Fruit fly (Drosophila melanogaster) whole organism, embryonic: ENCODE measurements around the gene arm.

Experiments used
- Asciz ChIP-seq: fragments of 200-800 bp; sonication (Bioruptor generic); optimal IDR thresholded peaks from 2 replicates; lab custom pipeline; 2017; ENCODE audit warnings: missing biosample characterization, mild to moderate bottlenecking, missing genetic modification characterization, missing genetic modification reagents
- Atf3 ChIP-seq: fragments of 200-800 bp; sonication (Bioruptor generic); optimal IDR thresholded peaks from 3 replicates; lab custom pipeline; 2016; ENCODE audit warnings: missing biosample characterization, missing genetic modification characterization
- CG10274 ChIP-seq: fragments of 200-800 bp; sonication (Bioruptor generic); optimal IDR thresholded peaks from 3 replicates; lab custom pipeline; 2017; ENCODE audit warnings: missing biosample characterization, mild to moderate bottlenecking, missing genetic modification characterization
- CG10543 ChIP-seq: fragments of 200-800 bp; sonication (Bioruptor generic); optimal IDR thresholded peaks from 3 replicates; lab custom pipeline; 2017; ENCODE audit warnings: missing biosample characterization, mild to moderate bottlenecking, missing genetic modification characterization, moderate library complexity
- CG10565 ChIP-seq: fragments of 200-800 bp; sonication (Bioruptor generic); optimal IDR thresholded peaks from 3 replicates; lab custom pipeline; 2016; ENCODE audit warnings: missing biosample characterization, mild to moderate bottlenecking, missing genetic modification characterization
- CG11247 ChIP-seq: fragments of 200-800 bp; sonication (Bioruptor generic); IDR thresholded peaks from 2 replicates; pipeline ENCODE4 v1.3.6; 2022; ENCODE audit warnings: missing biosample characterization, missing genetic modification characterization
- CG11398 ChIP-seq: fragments of 200-800 bp; sonication (Bioruptor generic); optimal IDR thresholded peaks from 2 replicates; lab custom pipeline; 2016; ENCODE audit warnings: missing biosample characterization, missing genetic modification characterization
- CG12236 ChIP-seq: fragments of 200-800 bp; sonication (Bioruptor generic); optimal IDR thresholded peaks from 2 replicates; lab custom pipeline; 2016; ENCODE audit warnings: missing biosample characterization, missing genetic modification characterization
- CG15696 ChIP-seq: fragments of 200-800 bp; sonication (Bioruptor generic); optimal IDR thresholded peaks from 2 replicates; lab custom pipeline; 2019; ENCODE audit warnings: missing biosample characterization, mild to moderate bottlenecking, missing genetic modification characterization, moderate library complexity
- CG17361 ChIP-seq: fragments of 200-800 bp; sonication (Bioruptor generic); IDR thresholded peaks from 3 replicates; pipeline ENCODE4 v1.3.6; 2022; ENCODE audit warnings: missing biosample characterization, missing genetic modification characterization
- CG1792 ChIP-seq: fragments of 200-800 bp; sonication (Bioruptor generic); optimal IDR thresholded peaks from 2 replicates; lab custom pipeline; 2016; ENCODE audit warnings: missing biosample characterization, missing genetic modification characterization
- CG18619 ChIP-seq: fragments of 200-800 bp; sonication (Bioruptor generic); optimal IDR thresholded peaks from 3 replicates; lab custom pipeline; 2017; ENCODE audit warnings: missing biosample characterization, mild to moderate bottlenecking, missing genetic modification characterization
- CG18764 ChIP-seq: fragments of 200-800 bp; sonication (Bioruptor generic); optimal IDR thresholded peaks from 3 replicates; lab custom pipeline; 2016; ENCODE audit warnings: missing biosample characterization, missing genetic modification characterization
- CG2116 ChIP-seq: fragments of 200-800 bp; sonication (Bioruptor generic); optimal IDR thresholded peaks from 3 replicates; lab custom pipeline; 2018; ENCODE audit warnings: missing biosample characterization, mild to moderate bottlenecking, missing genetic modification characterization
- CG2202 ChIP-seq: fragments of 200-800 bp; sonication (Bioruptor generic); optimal IDR thresholded peaks from 2 replicates; lab custom pipeline; 2018; ENCODE audit warnings: missing biosample characterization, mild to moderate bottlenecking, missing genetic modification characterization
- CG2889 ChIP-seq: fragments of 200-800 bp; sonication (Bioruptor generic); IDR thresholded peaks from 3 replicates; pipeline ENCODE4 v1.3.6; 2022; ENCODE audit warnings: missing biosample characterization, missing genetic modification characterization
- CG30403 ChIP-seq: fragments of 200-800 bp; sonication (Bioruptor generic); optimal IDR thresholded peaks from 3 replicates; lab custom pipeline; 2016; ENCODE audit warnings: missing biosample characterization, missing genetic modification characterization
- CG4617 ChIP-seq: fragments of 200-800 bp; sonication (Bioruptor generic); optimal IDR thresholded peaks from 3 replicates; lab custom pipeline; 2016; ENCODE audit warnings: missing biosample characterization, missing genetic modification characterization, borderline replicate concordance
- CG7372 ChIP-seq: fragments of 200-800 bp; sonication (Bioruptor generic); IDR thresholded peaks from 2 replicates; pipeline ENCODE4 v1.3.6; 2022; ENCODE audit warnings: missing biosample characterization, missing genetic modification characterization
- CG7556 ChIP-seq: fragments of 200-800 bp; sonication (Bioruptor generic); optimal IDR thresholded peaks from 2 replicates; lab custom pipeline; 2017; ENCODE audit warnings: missing biosample characterization, mild to moderate bottlenecking, missing genetic modification characterization
- CG7987 ChIP-seq: fragments of 200-800 bp; sonication (Bioruptor generic); optimal IDR thresholded peaks from 2 replicates; lab custom pipeline; 2018; ENCODE audit warnings: missing biosample characterization, mild to moderate bottlenecking, missing genetic modification characterization, moderate library complexity
- CG8388 ChIP-seq: fragments of 200-800 bp; sonication (Bioruptor generic); optimal IDR thresholded peaks from 2 replicates; lab custom pipeline; 2019; ENCODE audit warnings: missing biosample characterization, mild to moderate bottlenecking, missing genetic modification characterization, moderate library complexity
- CG8765 ChIP-seq: fragments of 200-800 bp; sonication (Bioruptor generic); IDR thresholded peaks from 2 replicates; pipeline ENCODE4 v1.3.6; 2022; ENCODE audit warnings: missing biosample characterization, missing genetic modification characterization
- CG9876 ChIP-seq: fragments of 200-800 bp; sonication (Bioruptor generic); optimal IDR thresholded peaks from 2 replicates; lab custom pipeline; 2016; ENCODE audit warnings: missing biosample characterization, missing genetic modification characterization
- CTCF ChIP-seq: fragments of 200-800 bp; sonication (Bioruptor generic); optimal IDR thresholded peaks from 2 replicates; lab custom pipeline; 2017; ENCODE audit warnings: missing biosample characterization, mild to moderate bottlenecking, missing genetic modification characterization, moderate library complexity
- Fer1 ChIP-seq: fragments of 200-800 bp; sonication (Bioruptor generic); optimal IDR thresholded peaks from 2 replicates; lab custom pipeline; 2017; ENCODE audit warnings: missing biosample characterization, mild to moderate bottlenecking, missing genetic modification characterization
- Hr39 ChIP-seq: fragments of >200 bp; optimal IDR thresholded peaks from 2 replicates; lab custom pipeline; 2017
- MTF-1 ChIP-seq: fragments of 200-800 bp; sonication (Bioruptor generic); optimal IDR thresholded peaks from 2 replicates; lab custom pipeline; 2018; ENCODE audit warnings: missing biosample characterization, mild to moderate bottlenecking, missing genetic modification characterization, borderline replicate concordance
- Neu2 ChIP-seq: fragments of 200-800 bp; sonication (Bioruptor generic); optimal IDR thresholded peaks from 3 replicates; lab custom pipeline; 2016; ENCODE audit warnings: missing biosample characterization, missing genetic modification characterization, borderline replicate concordance
- Nf-YA ChIP-seq: fragments of 200-800 bp; sonication (Bioruptor generic); IDR thresholded peaks from 2 replicates; pipeline ENCODE4 v1.3.6; 2022; ENCODE audit warnings: missing biosample characterization, missing genetic modification characterization
- Sox102F ChIP-seq: fragments of 200-800 bp; sonication (Bioruptor generic); optimal IDR thresholded peaks from 2 replicates; lab custom pipeline; 2018; ENCODE audit warnings: missing biosample characterization, mild to moderate bottlenecking, missing genetic modification characterization, moderate library complexity
- Usf ChIP-seq: fragments of 200-800 bp; sonication (Bioruptor generic); optimal IDR thresholded peaks from 2 replicates; lab custom pipeline; 2017; ENCODE audit warnings: missing genotype, missing biosample characterization, missing genetic modification characterization
- ab ChIP-seq: fragments of 200-800 bp; sonication (Bioruptor generic); optimal IDR thresholded peaks from 2 replicates; lab custom pipeline; 2016; ENCODE audit warnings: missing biosample characterization, missing genetic modification characterization
- bab2 ChIP-seq: fragments of 200-800 bp; sonication (Bioruptor generic); optimal IDR thresholded peaks from 2 replicates; lab custom pipeline; 2016; ENCODE audit warnings: missing biosample characterization, missing genetic modification characterization
- cad ChIP-seq: fragments of >200 bp; optimal IDR thresholded peaks from 2 replicates; lab custom pipeline; 2017; ENCODE audit warnings: missing biosample characterization, missing genetic modification characterization
- cas ChIP-seq: fragments of 200-800 bp; sonication (Bioruptor generic); IDR thresholded peaks from 2 replicates; pipeline ENCODE4 v1.3.6; 2022; ENCODE audit warnings: missing biosample characterization, missing genetic modification characterization
- cato ChIP-seq: fragments of 200-800 bp; sonication (Bioruptor generic); optimal IDR thresholded peaks from 2 replicates; lab custom pipeline; 2016; ENCODE audit warnings: missing biosample characterization, missing genetic modification characterization, borderline replicate concordance
- chn ChIP-seq: fragments of 200-800 bp; sonication (Bioruptor generic); optimal IDR thresholded peaks from 2 replicates; lab custom pipeline; 2016; ENCODE audit warnings: missing biosample characterization, missing genetic modification characterization
- corto ChIP-seq: fragments of 200-800 bp; sonication (Bioruptor generic); optimal IDR thresholded peaks from 2 replicates; lab custom pipeline; 2016; ENCODE audit warnings: missing biosample characterization, mild to moderate bottlenecking, missing genetic modification characterization, moderate library complexity
- dm ChIP-seq: fragments of 200-800 bp; sonication (Bioruptor generic); optimal IDR thresholded peaks from 3 replicates; lab custom pipeline; 2016; ENCODE audit warnings: missing biosample characterization, missing genetic modification characterization
- dpn ChIP-seq, 2 experiments: fragments of 200-800 bp; sonication (Bioruptor generic); optimal IDR thresholded peaks; 3 replicates each; lab custom pipeline; 2016; ENCODE audit warnings: missing biosample characterization in 2 of 2, missing genetic modification characterization in 2 of 2
- fu2 ChIP-seq: fragments of 200-800 bp; sonication (Bioruptor generic); optimal IDR thresholded peaks from 2 replicates; lab custom pipeline; 2016; ENCODE audit warnings: missing biosample characterization, missing genetic modification characterization
- gce ChIP-seq: fragments of 200-800 bp; sonication (Bioruptor generic); IDR thresholded peaks from 3 replicates; pipeline ENCODE4 v1.3.6; 2022; ENCODE audit warnings: missing biosample characterization, missing genetic modification characterization
- gcm ChIP-seq: fragments of 200-800 bp; sonication (Bioruptor generic); optimal IDR thresholded peaks from 2 replicates; lab custom pipeline; 2019; ENCODE audit warnings: missing biosample characterization, mild to moderate bottlenecking, missing genetic modification characterization, moderate library complexity
- lilli ChIP-seq: fragments of 200-800 bp; sonication (Bioruptor generic); optimal IDR thresholded peaks from 3 replicates; lab custom pipeline; 2016; ENCODE audit warnings: missing biosample characterization, missing genetic modification characterization
- oc ChIP-seq: fragments of 200-800 bp; sonication (Bioruptor generic); optimal IDR thresholded peaks from 2 replicates; lab custom pipeline; 2018; ENCODE audit warnings: missing biosample characterization, mild to moderate bottlenecking, missing genetic modification characterization, moderate library complexity
- odd ChIP-seq: fragments of 200-800 bp; sonication (Bioruptor generic); optimal IDR thresholded peaks from 2 replicates; lab custom pipeline; 2017; ENCODE audit warnings: missing biosample characterization, mild to moderate bottlenecking, missing genetic modification characterization
- vfl ChIP-seq: fragments of 200-800 bp; sonication (Bioruptor generic); optimal IDR thresholded peaks from 2 replicates; lab custom pipeline; 2016; ENCODE audit warnings: missing biosample characterization, missing genetic modification characterization
- wdn ChIP-seq: fragments of 200-800 bp; sonication (Bioruptor generic); IDR thresholded peaks from 2 replicates; pipeline ENCODE4 v1.3.6; 2022; ENCODE audit warnings: missing biosample characterization, missing genetic modification characterization
- wor ChIP-seq: fragments of 200-800 bp; sonication (Bioruptor generic); IDR thresholded peaks from 2 replicates; pipeline ENCODE4 v1.3.6; 2022; ENCODE audit warnings: missing biosample characterization, missing genetic modification characterization

The arm gene

dm6 chrX:1943337-1944244 is 43.1 kb upstream of the arm start (continued):
- TF ChIP-seq dm (GFP tag; lab: Kevin White, UChicago) (peak; percentile 42), dpn (GFP tag; optimal IDR thresholded peaks at IDR 0.05; lab: Kevin White, UChicago) (peak; percentile 42 to 76), Nf-YA (GFP tag; lab: Robert Waterston, UW) (no peak), fu2 (GFP tag; lab: Kevin White, UChicago) (peak; percentile 40), ab (GFP tag; lab: Kevin White, UChicago) (peak; percentile 19), gcm (GFP tag; lab: Kevin White, UChicago) (peak; percentile 54), cas (GFP tag; lab: Robert Waterston, UW) (no peak), cato (GFP tag; lab: Kevin White, UChicago) (peak; percentile 21), CG10543 (GFP tag; lab: Kevin White, UChicago) (peak; percentile 52), Neu2 (GFP tag; lab: Kevin White, UChicago) (peak; percentile 13), CG4617 (GFP tag; lab: Kevin White, UChicago) (no peak), Atf3 (GFP tag; lab: Kevin White, UChicago) (peak; percentile 38), lilli (GFP tag; lab: Kevin White, UChicago) (peak; percentile 76), CG10274 (GFP tag; lab: Kevin White, UChicago) (peak; percentile 63), wdn (peak; percentile 43; the same call in 1 of the 2 replicates), CG12236 (GFP tag; lab: Kevin White, UChicago) (peak; percentile 56), CG18764 (GFP tag; lab: Kevin White, UChicago) (peak; percentile 9), CTCF (GFP tag; lab: Kevin White, UChicago) (peak; percentile 40), odd (GFP tag; lab: Kevin White, UChicago) (peak; percentile 20), Fer1 (GFP tag; lab: Kevin White, UChicago) (peak; percentile 62), cad (GFP tag; lab: Kevin White, UChicago) (no peak), CG7987 (no peak), wor (peak; percentile 59), CG11398 (peak; percentile 48), CG2889 (no peak), CG2202 (tag; lab: Kevin White, UChicago) (peak; percentile 59), CG30403 (GFP tag; lab: Kevin White, UChicago) (peak; percentile 75), CG8765 (GFP tag; lab: Robert Waterston, UW) (no peak), vfl (GFP tag; lab: Kevin White, UChicago) (no peak), bab2 (peak; percentile 67), CG7556 (peak; percentile 89), MTF-1 (GFP tag; lab: Kevin White, UChicago) (no peak), oc (tag; lab: Kevin White, UChicago) (peak; percentile 47), CG7372 (peak; percentile 37), CG18619 (GFP tag; lab: Kevin White, UChicago) (peak; percentile 72), Usf (GFP tag; lab: Kevin White, UChicago) (peak; percentile 71), CG11247 (GFP tag; lab: Robert Waterston, UW) (peak; percentile 36; the same call in 1 of the 2 replicates), corto (GFP tag; lab: Kevin White, UChicago) (peak; percentile 8), CG9876 (GFP tag; lab: Kevin White, UChicago) (no peak), CG10565 (GFP tag; lab: Kevin White, UChicago) (peak; percentile 41), Hr39 (lab: Kevin White, UChicago) (no peak), CG1792 (GFP tag; lab: Kevin White, UChicago) (peak; percentile 55), gce (GFP tag; lab: Robert Waterston, UW) (0 out of 3 replicates have a peak, but pooled peaks have one; percentile 5), CG15696 (tag; lab: Kevin White, UChicago) (peak; percentile 44), Sox102F (peak; percentile 78), Asciz (GFP tag; lab: Kevin White, UChicago) (peak; percentile 57), chn (GFP tag; lab: Kevin White, UChicago) (peak; percentile 73), CG2116 (GFP tag; lab: Kevin White, UChicago) (peak; percentile 13), CG8388 (GFP tag; lab: Kevin White, UChicago) (peak; percentile 78), CG17361 (GFP tag; lab: Robert Waterston, UW) (peak; percentile 90)
